Worm (Caenorhabditis elegans) whole organism, L3 larva: ENCODE data around the gene F44D12.6.

Source experiments
- ZK546.5 ChIP-seq: sonication (generic microtip); optimal IDR thresholded peaks from 2 replicates; lab custom pipeline; 2017; ENCODE audit warnings: missing biosample characterization, missing genetic modification characterization
- aly-2 ChIP-seq: fragments of 150-350 bp; optimal IDR thresholded peaks from 2 replicates; lab custom pipeline; 2014; ENCODE audit warnings: missing biosample characterization, missing genetic modification characterization
- ama-1 ChIP-seq: fragments of 150-350 bp; optimal IDR thresholded peaks from 2 replicates; lab custom pipeline; 2018
- ceh-28 ChIP-seq: fragments of 150-350 bp; optimal IDR thresholded peaks from 2 replicates; lab custom pipeline; 2014; ENCODE audit warnings: missing biosample characterization, missing genetic modification reagents, missing genetic modification characterization
- ceh-82 ChIP-seq: fragments of 150-350 bp; optimal IDR thresholded peaks from 2 replicates; lab custom pipeline; 2014; ENCODE audit warnings: missing biosample characterization, missing genetic modification characterization
- ceh-9 ChIP-seq: sonication (generic microtip); optimal IDR thresholded peaks from 2 replicates; lab custom pipeline; 2018; ENCODE audit warnings: missing biosample characterization, missing genetic modification characterization
- daf-12 ChIP-seq: fragments of 150-350 bp; optimal IDR thresholded peaks from 2 replicates; lab custom pipeline; 2014; ENCODE audit warnings: missing biosample characterization, missing genetic modification reagents, missing genetic modification characterization
- egl-27 ChIP-seq: sonication (generic microtip); optimal IDR thresholded peaks from 4 replicates; lab custom pipeline; 2017; ENCODE audit warnings: missing biosample characterization, missing genetic modification reagents, missing genetic modification characterization
- egl-5 ChIP-seq: fragments of 150-350 bp; optimal IDR thresholded peaks from 2 replicates; lab custom pipeline; 2017; ENCODE audit warnings: missing biosample characterization, missing genetic modification reagents, missing genetic modification characterization, inconsistent platforms
- elt-2 ChIP-seq: sonication (generic microtip); optimal IDR thresholded peaks from 2 replicates; lab custom pipeline; 2016; ENCODE audit warnings: missing genetic modification reagents, mild to moderate bottlenecking, missing genetic modification characterization, missing compliant biosample characterization
- elt-3 ChIP-seq, 3 experiments: fragments of 150-350 bp in 1 of 3; sonication (generic microtip) in 2 of 3; optimal IDR thresholded peaks; 2 replicates in 2 of 3; 4 replicates in 1 of 3; lab custom pipeline; 2014 to 2017; ENCODE audit warnings: missing biosample characterization in 3 of 3, missing genetic modification characterization in 3 of 3
- eor-1 ChIP-seq, 2 experiments: fragments of 150-350 bp; optimal IDR thresholded peaks; 2 replicates each; lab custom pipeline; 2014 to 2018; ENCODE audit warnings: missing biosample characterization in 2 of 2, missing genetic modification characterization in 2 of 2
- fkh-10 ChIP-seq: sonication (generic microtip); optimal IDR thresholded peaks from 2 replicates; lab custom pipeline; 2017; ENCODE audit warnings: missing biosample characterization, missing genetic modification reagents, missing genetic modification characterization
- fkh-2 ChIP-seq: fragments of 150-350 bp; optimal IDR thresholded peaks from 2 replicates; lab custom pipeline; 2014; ENCODE audit warnings: missing biosample characterization, missing genetic modification reagents, missing genetic modification characterization
- fos-1 ChIP-seq: fragments of 150-350 bp; optimal IDR thresholded peaks from 2 replicates; lab custom pipeline; 2014; ENCODE audit warnings: missing biosample characterization, missing genetic modification characterization
- hmg-11 ChIP-seq: sonication (generic microtip); optimal IDR thresholded peaks from 2 replicates; lab custom pipeline; 2016; ENCODE audit warnings: missing genetic modification characterization, missing compliant biosample characterization
- jun-1 ChIP-seq: fragments of 150-350 bp; optimal IDR thresholded peaks from 2 replicates; lab custom pipeline; 2014; ENCODE audit warnings: missing biosample characterization, missing genetic modification reagents, missing genetic modification characterization
- lin-15B ChIP-seq: fragments of 150-350 bp; optimal IDR thresholded peaks from 2 replicates; lab custom pipeline; 2014; ENCODE audit warnings: missing biosample characterization, missing genetic modification characterization
- lin-39 ChIP-seq: fragments of 150-350 bp; optimal IDR thresholded peaks from 2 replicates; lab custom pipeline; 2018; ENCODE audit warnings: missing biosample characterization, missing genetic modification reagents, missing genetic modification characterization
- mdl-1 ChIP-seq: fragments of 150-350 bp; optimal IDR thresholded peaks from 2 replicates; lab custom pipeline; 2014; ENCODE audit warnings: missing biosample characterization, missing genetic modification characterization
- mml-1 ChIP-seq: fragments of 150-350 bp; sonication (generic microtip); optimal IDR thresholded peaks from 3 replicates; lab custom pipeline; 2014; ENCODE audit warnings: missing biosample characterization, missing genetic modification characterization
- nfya-1 ChIP-seq: sonication (generic microtip); optimal IDR thresholded peaks from 2 replicates; lab custom pipeline; 2017; ENCODE audit warnings: missing genetic modification characterization, mild to moderate bottlenecking, missing compliant biosample characterization, antibody characterized with exemption, moderate library complexity; ENCODE audit not compliant: insufficient read depth
- nhr-12 ChIP-seq: fragments of 150-350 bp; optimal IDR thresholded peaks from 2 replicates; lab custom pipeline; 2014; ENCODE audit warnings: missing biosample characterization, missing genetic modification characterization
- nhr-23 ChIP-seq: fragments of 150-350 bp; optimal IDR thresholded peaks from 2 replicates; lab custom pipeline; 2014; ENCODE audit warnings: missing biosample characterization, missing genetic modification reagents, missing genetic modification characterization
- nhr-25 ChIP-seq: sonication (generic microtip); optimal IDR thresholded peaks from 2 replicates; lab custom pipeline; 2017; ENCODE audit warnings: missing biosample characterization, missing genetic modification characterization
- nhr-28 ChIP-seq: fragments of 150-350 bp; optimal IDR thresholded peaks from 2 replicates; lab custom pipeline; 2014; ENCODE audit warnings: missing biosample characterization, missing genetic modification characterization
- nhr-43 ChIP-seq: sonication (generic microtip); optimal IDR thresholded peaks from 2 replicates; lab custom pipeline; 2016; ENCODE audit warnings: mild to moderate bottlenecking, missing genetic modification characterization, missing compliant biosample characterization; ENCODE audit not compliant: poor library complexity, severe bottlenecking
- nhr-67 ChIP-seq: fragments of 150-350 bp; optimal IDR thresholded peaks from 2 replicates; lab custom pipeline; 2014; ENCODE audit warnings: missing biosample characterization, missing genetic modification characterization
- nhr-76 ChIP-seq: fragments of 150-350 bp; sonication (generic microtip); optimal IDR thresholded peaks from 5 replicates; lab custom pipeline; 2014; ENCODE audit warnings: missing biosample characterization, missing genetic modification characterization
- nhr-77 ChIP-seq: fragments of 150-350 bp; optimal IDR thresholded peaks from 2 replicates; lab custom pipeline; 2014; ENCODE audit warnings: missing biosample characterization, missing genetic modification characterization
- pha-4 ChIP-seq: fragments of 150-350 bp; optimal IDR thresholded peaks from 2 replicates; lab custom pipeline; 2014; ENCODE audit warnings: missing biosample characterization, missing genetic modification reagents, missing genetic modification characterization
- pqm-1 ChIP-seq: fragments of 150-350 bp; optimal IDR thresholded peaks from 2 replicates; lab custom pipeline; 2017; ENCODE audit warnings: missing biosample characterization, missing genetic modification characterization, inconsistent platforms
- skn-1 ChIP-seq: fragments of 150-350 bp; optimal IDR thresholded peaks from 2 replicates; lab custom pipeline; 2014; ENCODE audit warnings: missing biosample characterization, missing genetic modification characterization
- snpc-4 ChIP-seq: fragments of 150-350 bp; optimal IDR thresholded peaks from 2 replicates; lab custom pipeline; 2014; ENCODE audit warnings: missing biosample characterization, missing genetic modification characterization
- tbx-2 ChIP-seq: sonication (generic microtip); optimal IDR thresholded peaks from 2 replicates; lab custom pipeline; 2016; ENCODE audit warnings: mild to moderate bottlenecking, missing genetic modification characterization, missing compliant biosample characterization
- unc-62 ChIP-seq: fragments of 150-350 bp; sonication (generic microtip); optimal IDR thresholded peaks from 4 replicates; lab custom pipeline; 2014; ENCODE audit warnings: missing biosample characterization, missing genetic modification reagents, missing genetic modification characterization
- zag-1 ChIP-seq: fragments of 150-350 bp; optimal IDR thresholded peaks from 2 replicates; lab custom pipeline; 2014; ENCODE audit warnings: missing biosample characterization, missing genetic modification characterization
- ztf-4 ChIP-seq: fragments of 150-350 bp; optimal IDR thresholded peaks from 2 replicates; lab custom pipeline; 2014; ENCODE audit warnings: missing biosample characterization, missing genetic modification characterization

F44D12.6 gene

ce11 chrIV:9998487-9999218 is 34.5 kb upstream of the F44D12.6 start, which contains the start of gene pyp-1:
TSS of gene pyp-1 (minus strand) at chrIV:9998925.
- TF ChIP-seq jun-1 (peak; percentile 21), ceh-28 (tag; lab: Kevin White, UChicago) (peak; percentile 40), ceh-82 (tag; lab: Kevin White, UChicago) (no peak), ama-1 (lab: Kevin White, UChicago) (peak; percentile 19), elt-2 (tag; lab: Kevin White, UChicago) (peak; percentile 74), pqm-1 (tag; lab: Kevin White, UChicago) (peak; percentile 83), nfya-1 (peak; percentile 15), elt-3 (tag; optimal IDR thresholded peaks at IDR 0.05; lab: Kevin White, UChicago) (no peak), ztf-4 (tag; lab: Kevin White, UChicago) (no peak), snpc-4 (tag; lab: Kevin White, UChicago) (peak; percentile 7), lin-39 (tag; lab: Kevin White, UChicago) (peak; percentile 25), pha-4 (tag; lab: Kevin White, UChicago) (peak; percentile 75)

- TF ChIP-seq nhr-28 (tag; lab: Kevin White, UChicago) = no peak
- TF ChIP-seq ceh-82 (tag; lab: Kevin White, UChicago) = no peak
- no peak for TF ChIP-seq lin-39 (tag; lab: Kevin White, UChicago)
- no peak for TF ChIP-seq nhr-43 (tag; lab: Kevin White, UChicago)
These were observed 31.4 kb upstream of the F44D12.6 start, which contains the start of gene C47E12.3 for ce11 chrIV:10001748-10002147. TSS of gene C47E12.3 (minus strand) at chrIV:10001848.

ce11 chrIV:10003372-10003771 is 29.8 kb upstream of the F44D12.6 start, which contains the start of the genes C47E12.2 and sars-1:
TSS of gene C47E12.2 (minus strand) at chrIV:10003502.
TSS of gene sars-1 (plus strand) at chrIV:10003726.
- no peak for TF ChIP-seq snpc-4 (tag; lab: Kevin White, UChicago)
- no peak for TF ChIP-seq nhr-23 (tag; lab: Kevin White, UChicago)
- peak; percentile 42 for TF ChIP-seq hmg-11
- peak; percentile 49 for TF ChIP-seq pha-4 (tag; lab: Kevin White, UChicago)
- TF ChIP-seq nhr-76 (tag; lab: Kevin White, UChicago) = no peak
- no peak for TF ChIP-seq elt-2 (tag; lab: Kevin White, UChicago)
- no peak for TF ChIP-seq nhr-67
- peak; percentile 43 for TF ChIP-seq lin-15B
- TF ChIP-seq nhr-25 = no peak
- TF ChIP-seq ceh-82 (tag; lab: Kevin White, UChicago) = no peak
- TF ChIP-seq tbx-2 (tag; lab: Kevin White, UChicago) = no peak
- no peak for TF ChIP-seq nhr-12 (tag; lab: Kevin White, UChicago)
- TF ChIP-seq nhr-28 (tag; lab: Kevin White, UChicago) = no peak
- no peak for TF ChIP-seq ceh-9 (tag; lab: Kevin White, UChicago)
- TF ChIP-seq egl-5 = peak; percentile 4
- no peak for TF ChIP-seq elt-3 (tag; optimal IDR thresholded peaks at IDR 0.05; lab: Kevin White, UChicago)
- TF ChIP-seq daf-12 (tag; lab: Kevin White, UChicago) = no peak
- TF ChIP-seq nfya-1 = peak; percentile 48
- no peak for TF ChIP-seq unc-62

- TF ChIP-seq nhr-67 (no peak), mml-1 (no peak), lin-39 (tag; lab: Kevin White, UChicago) (no peak), fkh-10 (GFP tag; lab: Kevin White, UChicago) (no peak), ceh-28 (tag; lab: Kevin White, UChicago) (no peak), unc-62 (no peak), fkh-2 (tag; lab: Kevin White, UChicago) (no peak), aly-2 (tag; lab: Kevin White, UChicago) (no peak), ZK546.5 (tag; lab: Kevin White, UChicago) (no peak), skn-1 (no peak)
These were observed 26.4 kb upstream of the F44D12.6 start, which contains the start of gene C47E12.13 for ce11 chrIV:10006792-10007191. TSS of gene C47E12.13 (minus strand) at chrIV:10006892.

ce11 chrIV:10007758-10008157 is 25.4 kb upstream of the F44D12.6 start:
- no peak for TF ChIP-seq nfya-1
- no peak for TF ChIP-seq eor-1 (tag; optimal IDR thresholded peaks at IDR 0.05; lab: Kevin White, UChicago)
- TF ChIP-seq zag-1 = no peak
- TF ChIP-seq nhr-25 = peak; percentile 78
- no peak for TF ChIP-seq fos-1 (tag; lab: Kevin White, UChicago)
- no peak for TF ChIP-seq egl-27
- TF ChIP-seq nhr-23 (tag; lab: Kevin White, UChicago) = peak; percentile 91
- no peak for TF ChIP-seq tbx-2 (tag; lab: Kevin White, UChicago)
- no peak for TF ChIP-seq jun-1
- TF ChIP-seq pha-4 (tag; lab: Kevin White, UChicago) = peak; percentile 63
- TF ChIP-seq nhr-43 (tag; lab: Kevin White, UChicago) = peak; percentile 41
- TF ChIP-seq nhr-12 (tag; lab: Kevin White, UChicago) = no peak
- no peak for TF ChIP-seq elt-2 (tag; lab: Kevin White, UChicago)
- no peak for TF ChIP-seq nhr-77 (tag; lab: Kevin White, UChicago)
- peak; percentile 22 for TF ChIP-seq hmg-11
- no peak for TF ChIP-seq egl-5
- no peak for TF ChIP-seq mdl-1
